Worm (Caenorhabditis elegans): ENCODE data around the gene icln-1.

The icln-1 gene

DNA sequence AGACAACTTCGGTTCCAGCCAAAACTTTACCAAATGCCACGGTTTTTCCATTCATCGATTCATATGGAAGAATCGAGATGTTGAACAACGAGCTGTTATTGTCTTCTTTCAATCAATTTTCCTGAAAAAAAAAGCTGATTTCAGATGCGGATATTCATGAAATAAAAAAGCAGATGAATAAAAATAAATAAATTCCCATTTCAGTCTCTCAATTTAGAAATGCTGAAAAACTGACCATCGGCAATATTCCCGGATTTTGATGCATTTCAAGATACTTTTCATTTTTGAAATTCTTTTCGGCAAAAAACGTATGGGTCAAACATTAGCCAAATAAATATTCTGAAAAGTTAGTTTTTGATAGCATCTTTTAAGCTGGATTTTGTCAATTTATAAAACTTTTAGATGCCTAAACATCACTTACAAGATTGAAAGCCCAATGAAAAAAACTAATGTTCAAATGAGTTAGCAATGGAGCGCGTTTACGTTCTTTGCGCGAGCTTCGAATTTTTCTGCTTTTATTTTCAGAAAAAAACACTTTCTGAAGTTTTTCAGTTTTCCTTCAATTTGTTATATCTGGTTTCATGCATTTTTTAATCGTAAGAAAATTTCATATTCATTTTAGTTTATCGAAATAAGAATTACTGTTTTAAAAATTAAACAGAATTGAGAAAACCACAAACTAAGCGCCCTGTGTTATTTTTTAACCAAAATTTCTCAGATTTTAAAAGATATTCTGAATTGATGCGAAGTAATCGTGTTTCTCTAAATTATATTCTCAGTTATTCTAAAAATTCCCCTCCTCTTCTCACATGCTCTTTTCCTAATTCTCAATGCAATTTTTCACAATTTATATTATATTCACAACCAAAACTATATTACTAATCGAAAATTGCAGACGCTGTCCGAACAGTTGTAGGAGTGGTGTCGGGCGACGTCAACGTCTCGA lies 8.9 kb upstream of the icln-1 start, which contains the start of the genes C01F6.14 and fem-3:
C01F6.14 (minus strand) TSS at position 51 of the 946 bp plus-strand sequence.
fem-3 (plus strand) TSS at position 896 of the 946 bp plus-strand sequence.
- TF ChIP-seq nfya-1 (tag; optimal IDR thresholded peaks at IDR 0.05) = no peak
- TF ChIP-seq gmeb-2 (tag; optimal IDR thresholded peaks at IDR 0.05) = no peak
- no peak for TF ChIP-seq ceh-2 (tag; optimal IDR thresholded peaks at IDR 0.05)
- TF ChIP-seq sdc-2 (tag; optimal IDR thresholded peaks at IDR 0.05) = no peak
- TF ChIP-seq unc-55 (GFP tag; optimal IDR thresholded peaks at IDR 0.05) = no peak
- TF ChIP-seq ttx-3 (tag; optimal IDR thresholded peaks at IDR 0.05) = no peak
- no peak for TF ChIP-seq fax-1 (tag; optimal IDR thresholded peaks at IDR 0.05)
- TF ChIP-seq odd-2 (tag; optimal IDR thresholded peaks at IDR 0.05) = no peak
- TF ChIP-seq che-1 (tag; optimal IDR thresholded peaks at IDR 0.05) = no peak
- TF ChIP-seq ceh-22 (tag; optimal IDR thresholded peaks at IDR 0.05) = no peak

DNA sequence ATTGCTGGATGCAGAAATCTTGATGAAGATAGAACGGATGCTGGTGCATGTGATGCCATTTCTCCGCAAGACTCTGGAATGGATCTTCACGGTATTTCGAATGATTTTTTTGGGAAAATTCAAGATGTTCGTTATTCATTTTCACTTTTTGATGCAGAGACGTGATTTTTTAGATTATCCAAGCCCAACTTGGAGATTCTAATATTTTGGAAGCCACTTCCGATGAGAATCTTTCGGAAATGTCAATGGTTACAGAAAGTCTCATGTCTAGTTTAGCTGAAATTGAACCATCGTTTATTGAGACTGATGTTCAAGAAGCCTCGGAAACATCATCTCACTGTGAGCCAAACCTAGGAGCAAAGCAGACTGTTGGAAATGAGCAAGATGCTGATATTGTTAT lies 5.4 kb upstream of the icln-1 start:
- no peak for TF ChIP-seq madf-2 (tag; optimal IDR thresholded peaks at IDR 0.05)
- TF ChIP-seq npax-4 (tag; optimal IDR thresholded peaks at IDR 0.05) = no peak
- no peak for TF ChIP-seq pros-1 (tag; optimal IDR thresholded peaks at IDR 0.05)
- no peak for TF ChIP-seq lim-6 (tag; optimal IDR thresholded peaks at IDR 0.05)

DNA sequence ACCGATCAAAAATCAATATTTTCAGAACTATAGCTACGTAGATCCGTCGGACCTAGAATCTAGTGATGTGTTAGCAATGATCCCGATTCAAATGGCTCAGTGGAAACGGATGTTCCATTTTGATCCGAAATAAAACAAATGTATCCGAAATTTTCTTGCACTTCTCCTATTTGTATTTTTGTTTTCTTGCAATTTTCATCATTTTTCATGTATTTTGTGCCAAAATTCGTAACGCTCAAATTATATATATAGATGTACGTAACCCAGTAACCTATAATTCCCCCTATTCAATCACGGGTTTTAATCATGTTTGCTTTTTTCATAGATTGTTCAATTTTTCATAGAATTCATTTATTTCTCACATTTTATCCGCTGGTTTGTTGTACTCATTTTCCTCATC lies 3.5 kb upstream of the icln-1 start, which contains the start of gene gldi-10:
gldi-10 (plus strand) TSS at position 301 of the 400 bp plus-strand sequence.
- TF ChIP-seq ceh-48 (tag; optimal IDR thresholded peaks at IDR 0.05) (no peak), nhr-232 (tag; optimal IDR thresholded peaks at IDR 0.05) (no peak), odd-2 (tag; optimal IDR thresholded peaks at IDR 0.05) (no peak), F13H6.1 (tag; optimal IDR thresholded peaks at IDR 0.05) (no peak), pag-3 (tag; optimal IDR thresholded peaks at IDR 0.05; ENCODE audit: borderline replicate concordance) (no peak), gmeb-2 (tag; optimal IDR thresholded peaks at IDR 0.05) (no peak), syd-9 (tag; optimal IDR thresholded peaks at IDR 0.05) (no peak), ceh-14 (tag; optimal IDR thresholded peaks at IDR 0.05) (no peak), pha-2 (tag; optimal IDR thresholded peaks at IDR 0.05) (no peak), sox-4 (tag; optimal IDR thresholded peaks at IDR 0.05) (no peak), sdc-2 (tag; optimal IDR thresholded peaks at IDR 0.05) (no peak), pqm-1 (tag; optimal IDR thresholded peaks at IDR 0.05) (no peak), ttx-3 (tag; optimal IDR thresholded peaks at IDR 0.05) (no peak), C08G9.2 (tag; optimal IDR thresholded peaks at IDR 0.05) (no peak), sox-2 (GFP tag; IDR thresholded peaks at IDR 0.05) (no peak)

- TF ChIP-seq fax-1 (tag; optimal IDR thresholded peaks at IDR 0.05) (no peak), hlh-30 (tag; optimal IDR thresholded peaks at IDR 0.05; ENCODE audit: insufficient read depth) (peak; percentile 38), ceh-34 (tag; optimal IDR thresholded peaks at IDR 0.05) (peak; percentile 18)
Measured at ce11 chrIV:9096160-9096879, 867 bp upstream of the icln-1 start, which contains the start of the genes znf-706 and cpna-3. Gene znf-706 (minus strand): TSS chrIV:9096231. Gene cpna-3 (plus strand): TSS chrIV:9096842.

DNA sequence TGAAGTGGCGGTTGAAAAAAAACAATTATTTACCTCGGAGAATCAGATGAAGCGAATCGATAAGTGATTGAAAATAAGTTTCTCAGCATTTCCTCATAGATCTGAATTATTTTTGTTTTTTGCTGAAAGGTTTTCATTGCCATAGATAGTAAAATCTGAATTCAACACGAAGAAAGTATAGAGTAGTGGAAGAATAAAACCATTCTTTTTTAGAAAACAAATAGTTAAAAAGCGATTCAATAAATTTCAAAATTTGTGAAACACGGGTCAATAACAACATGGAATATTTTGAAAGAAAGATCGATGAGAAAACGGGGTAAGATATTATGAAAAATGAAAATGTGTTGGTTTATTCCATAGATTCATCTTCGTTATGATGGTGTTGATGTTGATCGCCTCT lies 1.1 kb downstream of the icln-1 start, which contains the start of gene mrpl-42:
mrpl-42 (minus strand) TSS at position 101 of the 400 bp plus-strand sequence.
- no peak for TF ChIP-seq ceh-19 (GFP tag; optimal IDR thresholded peaks at IDR 0.05)
- TF ChIP-seq K02D7.2 (tag; optimal IDR thresholded peaks at IDR 0.05) = no peak
- TF ChIP-seq hlh-6 (tag; optimal IDR thresholded peaks at IDR 0.05) = no peak
- no peak for TF ChIP-seq T23F11.4 (GFP tag; optimal IDR thresholded peaks at IDR 0.05)
- no peak for TF ChIP-seq ref-2 (tag; optimal IDR thresholded peaks at IDR 0.05)
- TF ChIP-seq elt-4 (tag; optimal IDR thresholded peaks at IDR 0.05) = no peak
- TF ChIP-seq K09A11.1 (tag; optimal IDR thresholded peaks at IDR 0.05; ENCODE audit: insufficient read depth) = no peak
- TF ChIP-seq syd-9 (tag; optimal IDR thresholded peaks at IDR 0.05) = no peak

Measured in whole organism, late embryonic.